Worm (Caenorhabditis elegans) whole organism, late embryonic: ENCODE data around the gene T01H3.5.

Experiments used
- ceh-30 ChIP-seq: fragments of 150-350 bp; optimal IDR thresholded peaks from 2 replicates; lab custom pipeline; 2014; ENCODE audit warnings: missing biosample characterization, missing genetic modification characterization
- ceh-45 ChIP-seq: fragments of 200-800 bp; sonication (Bioruptor generic); IDR thresholded peaks from 2 replicates; pipeline ENCODE4 v1.3.6; 2022; ENCODE audit warnings: missing genetic modification reagents, missing genetic modification characterization, missing compliant biosample characterization
- hlh-15 ChIP-seq: sonication (generic microtip); optimal IDR thresholded peaks from 2 replicates; lab custom pipeline; 2016; ENCODE audit warnings: missing genetic modification characterization, missing compliant biosample characterization
- hlh-30 ChIP-seq: sonication (generic microtip); optimal IDR thresholded peaks from 2 replicates; lab custom pipeline; 2017; ENCODE audit warnings: antibody characterized with exemption, missing genetic modification characterization, missing compliant biosample characterization; ENCODE audit not compliant: insufficient read depth
- nhr-11 ChIP-seq: fragments of 150-350 bp; optimal IDR thresholded peaks from 2 replicates; lab custom pipeline; 2014; ENCODE audit warnings: missing biosample characterization, missing genetic modification characterization
- sdc-2 ChIP-seq: sonication (generic microtip); optimal IDR thresholded peaks from 2 replicates; lab custom pipeline; 2016; ENCODE audit warnings: missing genotype, missing genetic modification characterization, missing compliant biosample characterization

- TF ChIP-seq ceh-30 (tag; lab: Kevin White, UChicago) (no peak), hlh-30 (no peak), nhr-11 (tag; lab: Kevin White, UChicago) (no peak), hlh-15 (tag; lab: Kevin White, UChicago) (no peak), sdc-2 (tag; lab: Kevin White, UChicago) (no peak), ceh-45 (GFP tag; lab: Robert Waterston, UW) (no peak)
Observed at ce11 chrII:7839703-7840102, 39.7 kb upstream of the T01H3.5 start.
